Worm (Caenorhabditis elegans): ENCODE data around the gene str-92.

The str-92 gene

DNA sequence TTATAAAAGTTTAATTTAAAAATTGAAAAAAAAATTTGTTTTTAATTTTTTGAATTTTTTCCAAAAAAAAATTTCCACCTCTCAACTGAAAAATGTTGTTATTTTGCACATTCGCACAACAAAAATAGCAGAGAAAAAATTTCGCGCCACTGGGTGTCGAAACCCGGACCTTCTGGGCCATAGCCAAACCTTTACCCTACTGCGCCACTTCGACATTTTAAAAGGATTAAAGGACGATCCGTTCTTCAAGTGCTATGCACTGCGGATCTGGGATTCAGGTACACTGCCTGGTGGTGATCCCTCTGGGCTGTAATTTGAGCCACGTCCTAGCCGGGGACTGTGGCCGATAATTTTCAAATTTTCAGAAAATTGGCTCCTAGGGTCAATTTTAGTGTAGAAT is 10.9 kb upstream of the str-92 start:
- TF ChIP-seq madf-3 (GFP tag; IDR thresholded peaks at IDR 0.05) (0 out of 2 replicates have a peak, but pooled peaks have one; percentile 44), attf-6 (GFP tag; IDR thresholded peaks at IDR 0.05) (peak; percentile 86), hlh-12 (tag; optimal IDR thresholded peaks at IDR 0.05) (peak; percentile 59), hmg-1.2 (GFP tag; IDR thresholded peaks at IDR 0.05) (peak; percentile 36), Y53F4B.3 (GFP tag; IDR thresholded peaks at IDR 0.05) (0 out of 2 replicates have a peak, but pooled peaks have one; percentile 30), pbrm-1 (GFP tag; IDR thresholded peaks at IDR 0.05) (peak; percentile 40; the same call in 1 of the 2 replicates), lin-26 (GFP tag; IDR thresholded peaks at IDR 0.05) (peak; percentile 88), rpc-1 (optimal IDR thresholded peaks at IDR 0.05) (peak; percentile 52), rpc-1 (tag; optimal IDR thresholded peaks at IDR 0.05) (peak; percentile 84), athp-1 (tag; optimal IDR thresholded peaks at IDR 0.05) (peak; percentile 29), lsl-1 (GFP tag; optimal IDR thresholded peaks at IDR 0.05) (peak; percentile 19), ztf-25 (GFP tag; IDR thresholded peaks at IDR 0.05) (peak; percentile 43; the same call in 1 of the 2 replicates), him-1 (tag; optimal IDR thresholded peaks at IDR 0.05) (peak; percentile 6), rec-8 (tag; optimal IDR thresholded peaks at IDR 0.05) (peak in 1 of 2 experiments; percentile 11), ztf-18 (tag; optimal IDR thresholded peaks at IDR 0.05) (peak; percentile 35), madf-6 (GFP tag; IDR thresholded peaks at IDR 0.05) (peak; percentile 38; the same call in 1 of the 2 replicates), tbp1 (GFP tag; optimal IDR thresholded peaks at IDR 0.05) (peak; percentile 84), B0261.1 (tag; optimal IDR thresholded peaks at IDR 0.05) (peak; percentile 65), nhr-90 (tag; optimal IDR thresholded peaks at IDR 0.05) (peak; percentile 22), die-1 (tag; optimal IDR thresholded peaks at IDR 0.05) (peak; percentile 76), D2030.7 (GFP tag; IDR thresholded peaks at IDR 0.05) (0 out of 2 replicates have a peak, but pooled peaks have one; percentile 21)

- TF ChIP-seq Y95B8A.8 (GFP tag; IDR thresholded peaks at IDR 0.05) (no peak), bed-2 (GFP tag; IDR thresholded peaks at IDR 0.05) (no peak), F52B5.7 (tag; optimal IDR thresholded peaks at IDR 0.05) (no peak), nhr-179 (tag; optimal IDR thresholded peaks at IDR 0.05) (no peak), K12H6.12 (tag; optimal IDR thresholded peaks at IDR 0.05) (no peak), gei-17 (GFP tag; optimal IDR thresholded peaks at IDR 0.05) (no peak), F10E7.11 (tag; optimal IDR thresholded peaks at IDR 0.05) (no peak), hrde-1 (tag; optimal IDR thresholded peaks at IDR 0.05; ENCODE audit: borderline replicate concordance) (no peak), ztf-18 (tag; optimal IDR thresholded peaks at IDR 0.05) (no peak), unc-62 (GFP tag; optimal IDR thresholded peaks at IDR 0.05) (no peak), hlh-12 (tag; optimal IDR thresholded peaks at IDR 0.05) (no peak), ztf-26 (tag; optimal IDR thresholded peaks at IDR 0.05) (no peak), lag-1 (GFP tag; IDR thresholded peaks at IDR 0.05) (no peak), athp-1 (tag; optimal IDR thresholded peaks at IDR 0.05) (no peak), lsy-27 (tag; optimal IDR thresholded peaks at IDR 0.05; ENCODE audit: borderline replicate concordance, insufficient read depth) (no peak)
Measured at ce11 chrV:17686852-17687251, 10.4 kb upstream of the str-92 start, which contains the start of gene F59A1.18. Gene F59A1.18, minus strand, starts transcription at chrV:17686952.

DNA sequence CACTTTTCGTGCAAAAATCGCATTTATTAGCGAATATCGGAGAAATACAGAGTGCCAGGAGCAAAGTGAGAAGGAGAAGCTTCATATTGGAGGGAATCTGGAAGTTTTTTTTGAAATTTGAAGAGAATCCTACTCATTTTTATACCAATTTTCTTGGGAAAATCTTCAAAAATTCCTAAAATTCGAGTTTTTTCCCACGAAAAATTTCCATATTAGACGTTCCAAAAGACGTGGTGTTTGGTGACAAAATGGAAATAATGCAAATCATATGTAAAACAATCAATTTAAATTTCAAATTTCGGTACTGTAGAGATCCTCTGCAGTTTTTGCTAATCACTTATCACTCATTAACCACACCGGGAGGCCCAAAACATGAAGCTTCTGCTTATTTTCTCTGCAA is 8.4 kb upstream of the str-92 start, which contains the start of the genes F59A1.16 and F59A1.6:
Gene F59A1.16 (minus strand): TSS at position 101 of the 400 bp plus-strand sequence.
Gene F59A1.6 (plus strand): TSS at position 285 of the 400 bp plus-strand sequence.
- TF ChIP-seq nhr-80 (tag; optimal IDR thresholded peaks at IDR 0.05) (no peak), mes-4 (tag; optimal IDR thresholded peaks at IDR 0.05) (no peak), tlf-1 (GFP tag; optimal IDR thresholded peaks at IDR 0.05) (no peak), fkh-3 (tag; optimal IDR thresholded peaks at IDR 0.05) (no peak), tbp1 (GFP tag; optimal IDR thresholded peaks at IDR 0.05) (no peak), B0336.3 (GFP tag; IDR thresholded peaks at IDR 0.05) (no peak), nhr-90 (tag; optimal IDR thresholded peaks at IDR 0.05) (no peak), T26A5.8 (tag; optimal IDR thresholded peaks at IDR 0.05) (no peak), pha-4 (tag; optimal IDR thresholded peaks at IDR 0.05) (no peak), aptf-3 (GFP tag; IDR thresholded peaks at IDR 0.05) (no peak), T07F8.4 (tag; optimal IDR thresholded peaks at IDR 0.05) (no peak), F10E7.11 (tag; optimal IDR thresholded peaks at IDR 0.05) (no peak), egl-18 (GFP tag; IDR thresholded peaks at IDR 0.05) (no peak), snpc-1.3 (tag; optimal IDR thresholded peaks at IDR 0.05; ENCODE audit: insufficient read depth) (no peak), C06A6.2 (GFP tag; conservative IDR thresholded peaks at IDR 0.05) (no peak), die-1 (tag; optimal IDR thresholded peaks at IDR 0.05) (no peak), F55B11.4 (tag; optimal IDR thresholded peaks at IDR 0.05; ENCODE audit: borderline replicate concordance, insufficient read depth) (no peak)

Measured in whole organism, young adult.